Worm (Caenorhabditis elegans) whole organism, L1 larva: ENCODE measurements around the gene ZC239.15.

Experiments
- aly-2 ChIP-seq: fragments of 150-350 bp; optimal IDR thresholded peaks from 2 replicates; lab custom pipeline; 2014; ENCODE audit warnings: missing biosample characterization, missing genetic modification characterization
- ama-1 ChIP-seq: fragments of 150-350 bp; optimal IDR thresholded peaks from 2 replicates; lab custom pipeline; 2014
- efl-3 ChIP-seq: fragments of 200-800 bp; sonication (Bioruptor generic); optimal IDR thresholded peaks from 2 replicates; lab custom pipeline; 2018; ENCODE audit warnings: mild to moderate bottlenecking, missing genetic modification characterization, missing compliant biosample characterization
- lsy-2 ChIP-seq, 2 experiments: fragments of 150-350 bp; optimal IDR thresholded peaks; 2 replicates each; lab custom pipeline; 2014; ENCODE audit warnings: missing biosample characterization in 2 of 2, missing genetic modification characterization in 2 of 2
- mep-1 ChIP-seq: fragments of 150-350 bp; optimal IDR thresholded peaks from 2 replicates; lab custom pipeline; 2014; ENCODE audit warnings: missing biosample characterization, missing genetic modification characterization
- nhr-11 ChIP-seq: fragments of 150-350 bp; optimal IDR thresholded peaks from 2 replicates; lab custom pipeline; 2014; ENCODE audit warnings: missing biosample characterization, missing genetic modification characterization
- nhr-76 ChIP-seq: sonication (generic microtip); optimal IDR thresholded peaks from 2 replicates; lab custom pipeline; 2017; ENCODE audit warnings: missing biosample characterization, missing genetic modification characterization
- pqm-1 ChIP-seq: sonication (generic microtip); optimal IDR thresholded peaks from 3 replicates; lab custom pipeline; 2017; ENCODE audit warnings: missing biosample characterization, missing genetic modification characterization
- rnt-1 ChIP-seq: sonication (generic microtip); optimal IDR thresholded peaks from 2 replicates; lab custom pipeline; 2016; ENCODE audit warnings: mild to moderate bottlenecking, missing genetic modification characterization, moderate library complexity, missing compliant biosample characterization
- skn-1 ChIP-seq: fragments of 150-350 bp; optimal IDR thresholded peaks from 2 replicates; lab custom pipeline; 2014; ENCODE audit warnings: missing biosample characterization, missing genetic modification characterization
- unc-62 ChIP-seq: fragments of 150-350 bp; optimal IDR thresholded peaks from 2 replicates; lab custom pipeline; 2014; ENCODE audit warnings: missing biosample characterization, missing genetic modification reagents, missing genetic modification characterization
- unc-86 ChIP-seq: sonication (generic microtip); optimal IDR thresholded peaks from 2 replicates; lab custom pipeline; 2016; ENCODE audit warnings: missing genetic modification characterization, missing compliant biosample characterization
- ztf-11 ChIP-seq, 2 experiments: sonication (generic microtip); optimal IDR thresholded peaks; 2 replicates each; lab custom pipeline; 2016 to 2017; ENCODE audit warnings: missing genetic modification characterization in 2 of 2, missing biosample characterization in 1 of 2, missing compliant biosample characterization in 1 of 2

DNA sequence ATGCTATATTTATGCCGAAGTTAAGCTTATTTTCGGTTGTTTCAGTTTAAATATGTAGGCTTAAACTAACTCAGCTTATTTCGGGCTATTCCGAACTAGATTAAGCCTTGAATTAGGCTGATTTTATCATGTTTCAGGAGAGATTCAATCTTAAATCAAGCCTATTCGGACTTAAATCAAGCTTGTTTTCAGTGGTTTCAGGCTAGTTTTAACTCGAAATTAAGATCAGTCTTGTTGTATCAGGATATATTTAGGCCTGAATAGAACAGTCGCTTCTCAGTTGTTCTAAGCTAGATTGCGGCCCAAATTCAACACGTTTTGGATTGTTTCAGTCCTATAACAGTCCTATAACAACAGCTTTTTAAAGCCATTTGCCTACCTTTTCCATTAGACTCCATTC is 27.3 kb upstream of the ZC239.15 start:
- TF ChIP-seq ztf-11 (tag; optimal IDR thresholded peaks at IDR 0.05; lab: Kevin White, UChicago) (no peak), nhr-11 (tag; lab: Kevin White, UChicago) (no peak), mep-1 (tag; lab: Kevin White, UChicago) (no peak), lsy-2 (tag; optimal IDR thresholded peaks at IDR 0.05; lab: Kevin White, UChicago) (no peak), pqm-1 (no peak), unc-86 (tag; lab: Kevin White, UChicago) (no peak), ama-1 (lab: Kevin White, UChicago) (no peak), unc-62 (GFP tag; lab: Kevin White, UChicago) (no peak), rnt-1 (tag; lab: Kevin White, UChicago) (no peak), efl-3 (GFP tag; lab: Kevin White, UChicago) (no peak), aly-2 (tag; lab: Kevin White, UChicago) (no peak), skn-1 (no peak), nhr-76 (tag; lab: Kevin White, UChicago) (no peak)
